Worm (Caenorhabditis elegans): ENCODE data around the gene dnj-23.

The dnj-23 gene

DNA sequence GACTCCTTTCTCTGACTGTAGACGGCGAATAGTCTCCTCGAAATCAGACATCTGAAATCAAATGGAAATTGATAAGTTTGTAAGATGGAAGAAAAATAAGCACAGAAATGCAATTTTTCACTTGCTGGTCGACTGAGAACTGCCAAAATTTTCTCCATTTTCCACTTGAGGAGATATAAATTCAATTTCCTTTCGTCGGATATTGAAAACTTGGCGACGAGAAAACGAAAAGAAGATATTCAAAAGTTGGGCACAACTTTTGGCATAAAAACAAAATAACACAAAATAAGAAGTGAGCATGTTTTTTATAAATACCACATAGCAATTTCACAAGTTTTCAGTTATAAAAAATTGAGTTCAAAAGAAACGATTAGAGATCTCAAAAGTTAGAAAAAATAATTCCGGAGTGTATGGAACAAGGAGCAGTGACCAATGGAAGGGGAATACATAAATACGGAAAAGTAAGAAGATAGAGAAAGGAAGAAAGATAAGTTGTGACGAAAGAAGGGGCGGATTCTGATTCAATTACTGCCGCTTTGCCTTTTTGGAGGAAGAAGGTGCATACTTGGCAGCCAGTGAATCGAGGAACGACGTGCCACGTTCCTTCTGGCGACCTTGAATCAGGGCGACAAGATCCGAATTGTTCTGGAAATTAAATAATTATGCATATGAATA lies 1.2 kb downstream of the dnj-23 start, which contains the start of gene dyrb-1:
Gene dyrb-1 (minus strand): TSS at position 51 of the 675 bp plus-strand sequence.
- TF ChIP-seq nhr-237 (tag; optimal IDR thresholded peaks at IDR 0.05) (no peak), unc-120 (tag; optimal IDR thresholded peaks at IDR 0.05; ENCODE audit: poor library complexity, severe bottlenecking) (no peak), snpc-4 (tag; optimal IDR thresholded peaks at IDR 0.05) (no peak), mab-5 (tag; optimal IDR thresholded peaks at IDR 0.05) (no peak), ces-1 (GFP tag; optimal IDR thresholded peaks at IDR 0.05) (peak; percentile 76)

DNA sequence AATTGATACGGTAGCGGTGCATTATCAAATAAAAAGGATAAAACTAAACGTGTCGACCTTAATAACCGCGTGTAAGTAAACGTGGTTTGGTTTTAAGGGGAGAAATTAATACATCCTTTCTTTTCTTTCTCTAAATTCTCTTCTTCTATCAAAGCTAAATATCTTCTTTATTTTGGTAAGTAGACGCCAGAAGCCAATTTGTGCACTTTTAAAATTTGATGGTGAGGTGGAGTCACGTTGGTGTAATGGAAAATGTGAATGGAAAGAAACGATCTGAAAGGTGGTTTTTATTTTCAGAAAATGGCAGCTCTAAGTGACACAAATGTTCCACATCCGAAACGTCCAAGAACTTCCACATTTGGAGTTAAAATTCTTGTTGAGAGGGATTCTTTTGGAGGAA lies 7.6 kb downstream of the dnj-23 start, which contains the start of gene T24H10.5:
Gene T24H10.5 (plus strand): TSS at position 301 of the 400 bp plus-strand sequence.
- TF ChIP-seq unc-39 (tag; optimal IDR thresholded peaks at IDR 0.05) (no peak), ceh-39 (tag; optimal IDR thresholded peaks at IDR 0.05) (no peak), elt-1 (tag; optimal IDR thresholded peaks at IDR 0.05; ENCODE audit: borderline replicate concordance, insufficient read depth) (no peak), lin-32 (GFP tag; optimal IDR thresholded peaks at IDR 0.05) (no peak)

DNA sequence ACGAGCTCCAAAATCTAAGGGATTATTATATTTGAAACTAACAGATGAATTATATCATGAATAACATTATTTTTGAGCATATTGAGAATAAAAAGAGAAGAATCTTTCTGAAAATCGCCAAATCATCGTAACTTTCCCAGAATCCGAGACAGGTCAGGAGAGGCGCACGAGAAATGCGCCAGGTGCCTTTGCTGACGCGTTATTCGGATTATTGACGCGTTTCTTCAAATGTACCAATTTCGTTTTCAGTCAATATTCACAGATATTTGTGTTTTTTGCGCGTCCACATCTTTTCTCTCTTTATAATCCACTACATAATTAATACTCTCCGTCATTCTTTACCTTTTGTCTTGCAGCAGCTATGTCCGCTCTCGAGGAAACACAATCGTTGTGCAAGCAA lies 9.4 kb downstream of the dnj-23 start, which contains the start of gene T24H10.1:
Gene T24H10.1 (plus strand): TSS at position 355 of the 400 bp plus-strand sequence.
- TF ChIP-seq mep-1 (tag; optimal IDR thresholded peaks at IDR 0.05), result peak; percentile 38
- TF ChIP-seq ces-1 (GFP tag; optimal IDR thresholded peaks at IDR 0.05), result peak; percentile 11
- TF ChIP-seq lsy-2 (tag; optimal IDR thresholded peaks at IDR 0.05), result peak; percentile 27
- peak; percentile 6 for TF ChIP-seq unc-120 (tag; optimal IDR thresholded peaks at IDR 0.05; ENCODE audit: poor library complexity, severe bottlenecking)
- TF ChIP-seq nhr-76 (tag; optimal IDR thresholded peaks at IDR 0.05), result no peak
- peak; percentile 61 for TF ChIP-seq pha-4 (tag; optimal IDR thresholded peaks at IDR 0.05)
- peak; percentile 30 for TF ChIP-seq cnd-1 (tag; optimal IDR thresholded peaks at IDR 0.05)
- no peak for TF ChIP-seq ceh-83 (GFP tag; optimal IDR thresholded peaks at IDR 0.05)
- no peak for TF ChIP-seq tbx-8 (GFP tag; optimal IDR thresholded peaks at IDR 0.05)
- no peak for TF ChIP-seq ceh-43 (GFP tag; optimal IDR thresholded peaks at IDR 0.05)
- TF ChIP-seq ham-2 (GFP tag; optimal IDR thresholded peaks at IDR 0.05), result no peak
- peak; percentile 77 for TF ChIP-seq lin-13 (tag; optimal IDR thresholded peaks at IDR 0.05)

DNA sequence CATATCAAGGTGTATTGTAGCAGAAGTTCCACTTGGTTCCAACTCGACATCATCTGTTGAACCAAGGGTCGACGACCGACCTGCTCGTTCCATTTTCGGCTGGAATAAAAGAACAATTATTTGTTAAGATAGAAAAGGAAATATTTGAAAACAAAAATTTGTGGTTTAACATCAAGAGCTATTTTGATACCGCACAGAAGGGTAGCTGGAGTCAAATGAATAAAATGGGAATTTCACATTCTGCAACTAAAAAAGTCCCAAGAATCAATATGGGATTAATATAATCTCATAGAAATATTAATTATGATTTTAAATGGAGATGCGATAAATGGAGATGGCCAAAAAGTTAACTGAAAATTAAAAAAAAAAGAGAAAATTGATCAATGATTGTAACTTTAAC lies 9.9 kb downstream of the dnj-23 start, which contains the start of gene clh-5:
Gene clh-5 (minus strand): TSS at position 101 of the 400 bp plus-strand sequence.
- TF ChIP-seq drap-1 (GFP tag; optimal IDR thresholded peaks at IDR 0.05) (no peak), lin-32 (GFP tag; optimal IDR thresholded peaks at IDR 0.05) (no peak), ceh-83 (GFP tag; optimal IDR thresholded peaks at IDR 0.05) (no peak), zip-8 (tag; optimal IDR thresholded peaks at IDR 0.05) (no peak), ham-2 (GFP tag; optimal IDR thresholded peaks at IDR 0.05) (no peak), cnd-1 (tag; optimal IDR thresholded peaks at IDR 0.05) (no peak), nhr-2 (tag; optimal IDR thresholded peaks at IDR 0.05) (no peak), ceh-39 (tag; optimal IDR thresholded peaks at IDR 0.05) (no peak), elt-3 (tag; optimal IDR thresholded peaks at IDR 0.05) (no peak), unc-120 (tag; optimal IDR thresholded peaks at IDR 0.05; ENCODE audit: poor library complexity, severe bottlenecking) (no peak)

DNA sequence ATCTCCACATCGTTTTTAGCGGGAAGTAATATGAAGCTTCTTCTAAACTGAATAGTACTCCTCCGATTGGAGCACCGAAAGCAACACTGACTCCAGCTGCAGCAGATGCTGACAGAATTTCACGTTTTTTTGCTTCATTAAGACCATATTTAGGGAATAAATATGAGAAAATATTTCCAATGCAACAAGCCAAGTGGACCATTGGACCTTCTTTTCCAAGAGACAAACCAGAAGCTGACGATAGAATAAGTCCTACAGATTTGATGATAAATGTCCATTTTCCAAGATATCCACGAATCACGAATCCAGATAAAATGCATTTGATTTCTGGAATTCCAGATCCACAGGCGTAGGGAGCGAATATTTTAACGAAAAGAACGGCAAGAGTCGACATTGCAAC lies 11.1 kb downstream of the dnj-23 start:
- TF ChIP-seq ceh-39 (tag; optimal IDR thresholded peaks at IDR 0.05) (no peak), tbx-8 (GFP tag; optimal IDR thresholded peaks at IDR 0.05) (no peak), unc-39 (tag; optimal IDR thresholded peaks at IDR 0.05) (no peak), lsy-2 (tag; optimal IDR thresholded peaks at IDR 0.05) (no peak), blmp-1 (tag; optimal IDR thresholded peaks at IDR 0.05) (no peak), unc-120 (tag; optimal IDR thresholded peaks at IDR 0.05; ENCODE audit: poor library complexity, severe bottlenecking) (no peak), lin-13 (tag; optimal IDR thresholded peaks at IDR 0.05) (no peak), nhr-237 (tag; optimal IDR thresholded peaks at IDR 0.05) (no peak), ztf-11 (tag; optimal IDR thresholded peaks at IDR 0.05) (no peak), pha-4 (tag; optimal IDR thresholded peaks at IDR 0.05) (no peak), M03D4.4 (tag; optimal IDR thresholded peaks at IDR 0.05) (no peak), nhr-12 (tag; optimal IDR thresholded peaks at IDR 0.05) (no peak), sem-2 (GFP tag; optimal IDR thresholded peaks at IDR 0.05) (no peak), unc-62 (GFP tag; optimal IDR thresholded peaks at IDR 0.05) (no peak), ceh-83 (GFP tag; optimal IDR thresholded peaks at IDR 0.05) (no peak), mls-2 (tag; optimal IDR thresholded peaks at IDR 0.05) (no peak), nhr-2 (tag; optimal IDR thresholded peaks at IDR 0.05) (no peak), nhr-76 (tag; optimal IDR thresholded peaks at IDR 0.05) (no peak)

Data from whole organism, mixed stage, embryonic.